Fruit fly (Drosophila melanogaster) whole organism: ENCODE results near the gene PGRP-LD.
A peak's percentile ranks its signal among the peaks of the same experiment; 100 is the strongest.

ENCODE experiments used
- CG8478 ChIP-seq: fragments of >200 bp; optimal IDR thresholded peaks from 2 replicates; lab custom pipeline; 2018; ENCODE audit warnings: inconsistent platforms
- Dll ChIP-seq: fragments of >200 bp; optimal IDR thresholded peaks from 2 replicates; lab custom pipeline; 2017
- EcR ChIP-seq, 2 experiments: fragments of >200 bp; optimal IDR thresholded peaks; 2 replicates each; lab custom pipeline; 2017; ENCODE audit warnings: missing biosample characterization in 2 of 2, missing genetic modification characterization in 2 of 2, missing genetic modification reagents in 2 of 2
- pan ChIP-seq: fragments of >200 bp; optimal IDR thresholded peaks from 2 replicates; lab custom pipeline; 2017
- psq ChIP-seq: fragments of >200 bp; optimal IDR thresholded peaks from 2 replicates; lab custom pipeline; 2017
- usp ChIP-seq: fragments of >200 bp; optimal IDR thresholded peaks from 2 replicates; lab custom pipeline; 2017; ENCODE audit warnings: missing biosample characterization, missing genetic modification characterization, mixed read lengths

Gene PGRP-LD

DNA sequence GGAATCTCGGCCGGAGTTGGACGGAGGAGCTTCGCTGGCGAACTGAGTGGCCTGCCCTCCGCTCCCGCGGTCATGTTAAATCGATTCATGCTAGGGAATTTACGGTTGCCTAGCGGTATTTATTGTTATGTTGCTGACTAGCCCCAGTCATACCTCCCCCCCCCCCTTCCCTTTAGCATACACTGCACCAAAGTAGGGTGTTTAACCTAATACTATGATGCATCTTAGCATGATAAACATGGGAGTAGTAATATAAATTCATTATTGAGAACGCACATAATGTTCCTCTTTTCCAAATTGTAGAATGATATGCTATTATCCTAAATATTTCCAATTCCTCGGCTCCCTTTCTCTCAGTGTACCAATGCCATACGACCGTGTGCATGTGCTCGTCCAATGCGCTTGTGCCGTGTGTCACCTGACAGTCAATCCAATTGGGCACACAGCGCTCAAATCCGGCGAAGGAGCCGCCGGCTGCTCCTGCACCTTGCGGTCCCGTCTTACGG is 16.7 kb downstream of the PGRP-LD start, which contains the start of gene Tektin-C:
Gene Tektin-C, minus strand, starts transcription at position 51 of the 506 bp plus-strand sequence.
- no peak for TF ChIP-seq Dll (lab: Kevin White, UChicago)
- no peak for TF ChIP-seq psq (lab: Kevin White, UChicago)
- TF ChIP-seq CG8478 (lab: Kevin White, UChicago) = no peak
- no peak for TF ChIP-seq usp (GFP tag; lab: Kevin White, UChicago)
- no peak for TF ChIP-seq EcR (GFP tag; optimal IDR thresholded peaks at IDR 0.05; lab: Kevin White, UChicago)
- TF ChIP-seq pan (lab: Kevin White, UChicago) = no peak

- no peak for TF ChIP-seq usp (GFP tag; lab: Kevin White, UChicago)
- TF ChIP-seq pan (lab: Kevin White, UChicago) = no peak
- no peak for TF ChIP-seq psq (lab: Kevin White, UChicago)
- no peak for TF ChIP-seq CG8478 (lab: Kevin White, UChicago)
- no peak for TF ChIP-seq Dll (lab: Kevin White, UChicago)
Measured at dm6 chr3L:5797274-5797673, 17.4 kb downstream of the PGRP-LD start.

DNA sequence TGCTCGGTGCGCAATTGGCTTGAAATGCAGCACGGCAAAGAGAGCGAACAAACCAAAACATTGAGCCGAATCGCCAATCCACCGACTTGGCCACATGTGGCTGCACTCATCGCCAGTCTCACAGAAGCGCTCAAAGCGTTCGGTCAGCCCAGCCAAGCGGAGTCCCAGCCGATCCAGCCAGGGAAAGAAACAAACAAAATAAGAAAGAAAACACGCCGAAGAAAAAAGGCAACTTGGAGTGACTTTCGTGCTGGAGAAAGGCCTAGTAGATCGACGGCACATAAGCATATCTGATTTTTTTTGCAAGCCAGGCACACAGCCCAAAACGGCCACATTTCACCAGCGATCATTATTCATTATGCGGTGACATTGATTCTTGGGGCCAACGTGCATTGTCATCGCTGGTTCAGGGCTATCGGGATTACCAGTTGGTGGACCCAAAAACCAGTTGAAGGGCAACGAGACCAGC is 22.2 kb downstream of the PGRP-LD start:
- TF ChIP-seq EcR (GFP tag; optimal IDR thresholded peaks at IDR 0.05; lab: Kevin White, UChicago) (no peak), usp (GFP tag; lab: Kevin White, UChicago) (no peak), CG8478 (lab: Kevin White, UChicago) (no peak), Dll (lab: Kevin White, UChicago) (no peak), pan (lab: Kevin White, UChicago) (no peak), psq (lab: Kevin White, UChicago) (no peak)

dm6 chr3L:5802733-5803132 is 22.9 kb downstream of the PGRP-LD start, which contains the start of gene CG42272:
TSS of gene CG42272 (plus strand) at chr3L:5803033.
- TF ChIP-seq pan (lab: Kevin White, UChicago) = no peak
- no peak for TF ChIP-seq EcR (GFP tag; optimal IDR thresholded peaks at IDR 0.05; lab: Kevin White, UChicago)
- TF ChIP-seq Dll (lab: Kevin White, UChicago) = no peak
- no peak for TF ChIP-seq psq (lab: Kevin White, UChicago)
- TF ChIP-seq usp (GFP tag; lab: Kevin White, UChicago) = no peak
- no peak for TF ChIP-seq CG8478 (lab: Kevin White, UChicago)

DNA sequence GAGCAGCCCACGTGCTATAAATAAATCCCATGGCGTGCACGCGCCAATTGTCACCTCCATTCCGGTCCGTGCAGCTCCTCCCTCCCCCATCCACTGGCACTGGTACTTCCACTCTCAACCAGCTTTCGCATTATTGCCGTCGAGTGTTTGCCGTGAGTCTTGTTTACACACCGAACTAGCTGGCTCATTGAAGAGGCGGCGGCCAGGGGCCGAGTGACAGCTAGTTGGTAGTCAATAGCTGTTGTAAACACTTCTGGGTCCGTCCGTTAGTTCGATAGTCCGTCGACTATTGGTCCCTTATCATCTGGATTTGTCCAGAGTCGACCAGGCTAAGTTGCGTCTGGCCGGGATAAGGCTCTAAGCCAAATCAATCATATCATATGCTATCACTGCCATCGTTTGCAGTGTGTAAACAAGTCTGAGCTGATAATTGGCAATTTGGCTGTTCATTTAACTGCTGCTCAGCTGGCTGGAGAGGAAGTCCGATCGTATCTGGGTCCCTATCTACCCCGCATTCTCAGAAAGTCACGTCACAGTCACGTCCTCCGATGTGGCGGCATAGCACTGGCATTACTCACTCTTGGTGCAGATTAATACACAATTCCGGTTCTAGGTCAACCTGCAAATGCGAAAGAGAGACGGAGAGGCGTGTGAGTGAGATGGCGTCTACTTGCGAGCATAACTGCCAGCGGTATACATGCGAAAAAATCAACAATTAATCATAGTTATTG is 27.7 kb downstream of the PGRP-LD start:
- TF ChIP-seq EcR (GFP tag; optimal IDR thresholded peaks at IDR 0.05; lab: Kevin White, UChicago) = no peak
- no peak for TF ChIP-seq psq (lab: Kevin White, UChicago)
- no peak for TF ChIP-seq Dll (lab: Kevin White, UChicago)
- TF ChIP-seq pan (lab: Kevin White, UChicago) = no peak
- no peak for TF ChIP-seq usp (GFP tag; lab: Kevin White, UChicago)
- no peak for TF ChIP-seq CG8478 (lab: Kevin White, UChicago)

DNA sequence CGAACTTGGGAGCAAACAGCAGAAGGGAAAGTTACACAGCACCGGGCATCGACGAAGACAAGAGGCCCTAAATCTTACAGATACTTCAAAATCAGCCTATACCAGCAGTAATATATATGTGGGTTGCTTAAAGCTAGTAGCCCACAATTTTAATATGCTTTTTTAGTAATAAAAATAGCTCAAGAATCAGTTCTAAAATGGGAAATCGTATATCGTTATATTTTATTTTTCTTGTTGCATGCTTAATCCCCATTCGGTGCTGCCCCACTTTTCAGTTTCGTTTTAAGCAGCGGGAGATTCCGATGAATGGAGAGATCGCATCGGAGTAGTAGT is 28.2 kb downstream of the PGRP-LD start:
- TF ChIP-seq usp (GFP tag; lab: Kevin White, UChicago) (no peak), CG8478 (lab: Kevin White, UChicago) (no peak), psq (lab: Kevin White, UChicago) (no peak), EcR (GFP tag; optimal IDR thresholded peaks at IDR 0.05; lab: Kevin White, UChicago) (no peak), pan (lab: Kevin White, UChicago) (no peak), Dll (lab: Kevin White, UChicago) (no peak)

DNA sequence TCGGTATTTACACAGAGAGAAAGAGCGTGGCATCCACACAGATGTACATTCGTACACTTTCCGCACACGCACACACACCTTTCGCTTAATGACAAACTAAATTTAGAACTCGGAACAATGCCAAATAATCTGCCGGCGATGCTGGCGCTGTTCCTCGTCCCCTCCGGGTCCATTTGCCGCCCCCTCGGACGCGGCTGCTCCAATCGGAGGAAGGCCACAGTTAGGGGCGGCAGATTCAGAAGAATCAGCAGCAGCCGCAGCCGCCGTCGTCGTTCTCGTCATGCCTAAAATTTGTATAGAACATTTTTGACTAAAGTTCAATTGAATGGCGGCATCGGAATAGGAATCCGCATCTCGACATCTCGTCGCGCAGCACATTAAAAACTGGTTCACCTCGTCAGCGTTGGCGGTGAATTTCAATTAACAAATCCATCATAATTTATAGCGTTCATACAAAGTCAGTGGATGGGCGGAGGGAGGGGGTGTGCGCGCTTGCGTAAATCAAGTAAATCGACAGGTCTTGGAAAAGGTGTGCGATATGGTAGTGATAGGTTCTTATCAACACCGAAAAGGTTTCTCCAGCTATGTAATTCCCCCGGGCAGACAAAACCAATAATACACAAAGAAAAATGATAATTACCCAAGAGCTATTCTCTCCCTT is 28.8 kb downstream of the PGRP-LD start:
- TF ChIP-seq Dll (lab: Kevin White, UChicago) (no peak), pan (lab: Kevin White, UChicago) (peak; percentile 18), usp (GFP tag; lab: Kevin White, UChicago) (no peak), CG8478 (lab: Kevin White, UChicago) (no peak)

DNA sequence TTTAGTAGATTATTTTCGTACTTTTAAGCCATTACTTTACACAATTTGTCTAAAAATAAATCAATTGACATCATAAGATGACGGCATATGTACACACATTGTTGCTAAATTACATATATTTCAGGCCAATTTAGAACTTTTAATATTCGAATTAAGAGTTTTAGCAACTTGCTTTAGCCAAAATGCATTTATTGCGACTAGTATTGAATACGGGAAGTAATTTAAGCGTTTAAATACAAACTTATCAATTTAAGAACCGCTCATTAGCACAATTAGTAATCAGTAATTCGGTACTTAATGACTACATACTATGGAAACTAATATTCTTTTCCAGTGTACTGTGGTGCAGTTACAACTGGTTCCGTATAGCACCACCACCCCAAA is 29.3 kb downstream of the PGRP-LD start:
- TF ChIP-seq psq (lab: Kevin White, UChicago) (no peak), EcR (GFP tag; optimal IDR thresholded peaks at IDR 0.05; lab: Kevin White, UChicago) (no peak), usp (GFP tag; lab: Kevin White, UChicago) (no peak), CG8478 (lab: Kevin White, UChicago) (no peak), pan (lab: Kevin White, UChicago) (no peak), Dll (lab: Kevin White, UChicago) (no peak)

- TF ChIP-seq usp (GFP tag; lab: Kevin White, UChicago) = no peak
- TF ChIP-seq pan (lab: Kevin White, UChicago) = no peak
- TF ChIP-seq Dll (lab: Kevin White, UChicago) = no peak
- TF ChIP-seq CG8478 (lab: Kevin White, UChicago) = no peak
- no peak for TF ChIP-seq EcR (GFP tag; optimal IDR thresholded peaks at IDR 0.05; lab: Kevin White, UChicago)
- TF ChIP-seq psq (lab: Kevin White, UChicago) = no peak
Measured at dm6 chr3L:5809642-5810279, 29.9 kb downstream of the PGRP-LD start.

dm6 chr3L:5810633-5811341 is 30.9 kb downstream of the PGRP-LD start, which contains the start of the genes S6k and kri:
TSS of gene S6k (minus strand) at chr3L:5810931.
TSS of gene kri (plus strand) at chr3L:5810973.
- TF ChIP-seq EcR (GFP tag; optimal IDR thresholded peaks at IDR 0.05; lab: Kevin White, UChicago) (no peak), psq (lab: Kevin White, UChicago) (no peak), usp (GFP tag; lab: Kevin White, UChicago) (no peak)
